Fruit fly (Drosophila melanogaster) Kc167 (cell line): ENCODE measurements around the gene Dhc62B.

Experiments
- Myc ChIP-seq: fragments of >200 bp; optimal IDR thresholded peaks from 2 replicates; lab custom pipeline; 2017; ENCODE audit warnings: missing external identifiers
- Sin3A ChIP-seq: fragments of >200 bp; optimal IDR thresholded peaks from 2 replicates; lab custom pipeline; 2018; ENCODE audit warnings: missing external identifiers
- h ChIP-seq: fragments of >200 bp; optimal IDR thresholded peaks from 3 replicates; lab custom pipeline; 2018; ENCODE audit warnings: missing external identifiers
- insv ChIP-seq: fragments of >200 bp; optimal IDR thresholded peaks from 3 replicates; lab custom pipeline; 2018; ENCODE audit warnings: missing external identifiers
- psq ChIP-seq: fragments of >200 bp; optimal IDR thresholded peaks from 2 replicates; lab custom pipeline; 2017; ENCODE audit warnings: missing external identifiers
- ttk ChIP-seq: sonication (Bioruptor generic); optimal IDR thresholded peaks from 2 replicates; lab custom pipeline; 2017; ENCODE audit warnings: missing external identifiers

- TF ChIP-seq ttk (lab: Kevin White, UChicago) (no peak), Sin3A (lab: Kevin White, UChicago) (no peak), Myc (lab: Kevin White, UChicago) (no peak), insv (lab: Kevin White, UChicago) (no peak), psq (lab: Kevin White, UChicago) (no peak), h (no peak)
Measured at dm6 chr3L:1816614-1817013, 45.1 kb upstream of the Dhc62B start.
